Fruit fly (Drosophila melanogaster) whole organism, pupa: Measurements from ENCODE around the gene lic.

Source experiments
- CG15710 ChIP-seq: fragments of 200-800 bp; sonication (Bioruptor generic); optimal IDR thresholded peaks from 2 replicates; lab custom pipeline; 2018; ENCODE audit warnings: missing biosample characterization, mild to moderate bottlenecking, missing genetic modification characterization, moderate library complexity
- D1 ChIP-seq: fragments of 200-800 bp; sonication (Bioruptor generic); optimal IDR thresholded peaks from 2 replicates; lab custom pipeline; 2018; ENCODE audit warnings: missing biosample characterization, mild to moderate bottlenecking, missing genetic modification characterization, moderate library complexity
- EcR ChIP-seq: fragments of 200-800 bp; sonication (Bioruptor generic); optimal IDR thresholded peaks from 3 replicates; lab custom pipeline; 2019; ENCODE audit warnings: missing biosample characterization, missing genetic modification characterization, mild to moderate bottlenecking, moderate library complexity, missing genetic modification reagents

DNA sequence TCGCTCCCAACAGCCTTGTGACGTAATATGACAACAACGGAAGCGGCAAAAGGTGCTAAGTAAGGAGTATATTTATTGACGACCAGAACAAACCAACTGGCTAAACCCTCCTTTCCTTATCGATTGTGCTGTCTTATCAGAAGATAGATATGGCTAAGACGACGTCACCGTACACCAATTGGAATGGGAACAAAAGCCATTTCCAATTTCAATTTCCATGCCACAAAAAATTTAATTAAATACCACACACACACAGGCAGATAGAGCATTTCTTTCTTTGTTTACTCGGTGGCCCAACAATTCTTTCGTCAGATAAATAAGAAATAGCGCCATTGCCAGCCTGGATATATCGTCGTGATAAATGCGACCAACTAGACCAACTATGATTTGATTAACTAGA lies 13.6 kb downstream of the lic start:
- TF ChIP-seq D1 (tag; lab: Kevin White, UChicago) (no peak), EcR (GFP tag; lab: Kevin White, UChicago) (no peak), CG15710 (no peak)
